Worm (Caenorhabditis elegans) whole organism, L3 larva: ENCODE results near the gene C30H6.12.

Experiments used
- ama-1 ChIP-seq: fragments of 150-350 bp; optimal IDR thresholded peaks from 2 replicates; lab custom pipeline; 2018
- elt-2 ChIP-seq: sonication (generic microtip); optimal IDR thresholded peaks from 2 replicates; lab custom pipeline; 2016; ENCODE audit warnings: missing genetic modification reagents, mild to moderate bottlenecking, missing genetic modification characterization, missing compliant biosample characterization
- fos-1 ChIP-seq: fragments of 150-350 bp; optimal IDR thresholded peaks from 2 replicates; lab custom pipeline; 2014; ENCODE audit warnings: missing biosample characterization, missing genetic modification characterization
- nhr-237 ChIP-seq: fragments of 150-350 bp; optimal IDR thresholded peaks from 2 replicates; lab custom pipeline; 2014; ENCODE audit warnings: missing biosample characterization, missing genetic modification characterization
- nhr-28 ChIP-seq: fragments of 150-350 bp; optimal IDR thresholded peaks from 2 replicates; lab custom pipeline; 2014; ENCODE audit warnings: missing biosample characterization, missing genetic modification characterization
- nhr-77 ChIP-seq: fragments of 150-350 bp; optimal IDR thresholded peaks from 2 replicates; lab custom pipeline; 2014; ENCODE audit warnings: missing biosample characterization, missing genetic modification characterization
- pqm-1 ChIP-seq: fragments of 150-350 bp; optimal IDR thresholded peaks from 2 replicates; lab custom pipeline; 2017; ENCODE audit warnings: missing biosample characterization, missing genetic modification characterization, inconsistent platforms
- snpc-4 ChIP-seq: fragments of 150-350 bp; optimal IDR thresholded peaks from 2 replicates; lab custom pipeline; 2014; ENCODE audit warnings: missing biosample characterization, missing genetic modification characterization

ce11 chrIV:17427423-17427822, 44.3 kb downstream of the C30H6.12 start, which contains the start of gene C06A12.3:
- TF ChIP-seq snpc-4 (tag; lab: Kevin White, UChicago): no peak
- no peak for TF ChIP-seq fos-1 (tag; lab: Kevin White, UChicago)
- no peak for TF ChIP-seq elt-2 (tag; lab: Kevin White, UChicago)
- TF ChIP-seq nhr-237 (tag; lab: Kevin White, UChicago): no peak
- TF ChIP-seq pqm-1 (tag; lab: Kevin White, UChicago): no peak
- TF ChIP-seq ama-1 (lab: Kevin White, UChicago): no peak
- no peak for TF ChIP-seq nhr-77 (tag; lab: Kevin White, UChicago)
- TF ChIP-seq nhr-28 (tag; lab: Kevin White, UChicago): no peak
